Fruit fly (Drosophila melanogaster): ENCODE measurements around the gene CG11964.

The CG11964 gene

DNA sequence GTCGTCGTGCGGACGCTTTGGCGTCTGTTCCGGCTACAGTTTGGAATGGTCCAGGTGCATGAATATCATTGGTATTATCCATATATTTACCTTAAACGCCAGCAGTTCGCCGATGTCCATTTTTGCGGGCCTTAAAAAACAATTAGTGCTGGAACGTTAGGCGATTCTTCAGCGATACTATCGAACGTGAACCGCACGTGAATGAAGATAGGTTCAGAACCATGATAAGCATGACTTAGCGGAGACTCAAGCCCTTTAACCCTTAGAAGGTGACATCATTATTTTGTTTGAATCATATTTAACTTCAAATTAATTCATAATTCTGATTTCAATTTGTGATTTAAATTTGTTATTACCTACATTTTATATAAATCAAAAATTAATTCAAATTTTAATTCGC, at the start of gene CG11964 (continued):
- peak; percentile 76 for TF ChIP-seq CG17802 (tag; optimal IDR thresholded peaks at IDR 0.05)
- TF ChIP-seq exex (tag; optimal IDR thresholded peaks at IDR 0.05) = no peak
- peak; percentile 72 for TF ChIP-seq lilli (GFP tag; optimal IDR thresholded peaks at IDR 0.05)
- no peak for TF ChIP-seq danr (GFP tag; IDR thresholded peaks at IDR 0.05)
- peak; percentile 89 for TF ChIP-seq pita (GFP tag; optimal IDR thresholded peaks at IDR 0.05)
- TF ChIP-seq CG3847 (GFP tag; IDR thresholded peaks at IDR 0.05) = peak; percentile 79
- TF ChIP-seq amos (GFP tag; IDR thresholded peaks at IDR 0.05; ENCODE audit: partially characterized antibody) = peak; percentile 100
- TF ChIP-seq CG1233 (GFP tag; optimal IDR thresholded peaks at IDR 0.05) = no peak
- peak; percentile 68 for TF ChIP-seq CoRest (tag; optimal IDR thresholded peaks at IDR 0.05)
- TF ChIP-seq tup (GFP tag; optimal IDR thresholded peaks at IDR 0.05) = no peak

DNA sequence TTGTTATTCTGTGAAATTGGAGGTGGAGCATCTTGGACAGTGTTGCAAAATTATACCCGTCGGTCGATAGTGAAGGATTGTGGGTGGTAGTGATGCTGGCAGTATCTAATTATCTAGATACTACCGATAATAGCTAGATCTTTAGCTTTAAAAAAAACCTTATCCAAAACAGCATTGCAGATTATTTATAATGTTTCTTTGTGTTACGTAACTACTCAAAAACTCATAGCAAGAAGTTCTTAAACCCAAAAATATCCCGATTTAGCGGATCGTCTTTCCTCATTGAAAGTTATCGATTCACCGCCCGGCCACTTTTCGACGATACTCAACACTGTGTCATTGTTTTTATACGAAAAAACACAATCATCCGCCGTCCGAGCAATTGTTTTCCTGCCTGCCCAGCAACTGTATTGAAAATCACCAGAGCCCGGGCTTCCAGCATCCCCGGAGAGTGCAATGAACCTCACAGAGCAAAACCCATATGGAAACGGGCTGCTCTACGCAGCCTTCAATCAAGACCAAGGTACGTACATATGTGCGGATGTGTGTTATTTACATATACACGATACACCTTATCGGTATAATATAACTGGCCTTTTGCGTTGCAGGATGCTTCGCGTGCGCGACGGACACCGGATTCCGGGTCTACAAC, 48.2 kb upstream of the CG11964 start, which contains the start of gene CG11975:
Gene CG11975, plus strand, starts transcription at position 326 of the 652 bp plus-strand sequence.
- TF ChIP-seq CG12219 (GFP tag; optimal IDR thresholded peaks at IDR 0.05) (no peak), CG4707 (GFP tag; optimal IDR thresholded peaks at IDR 0.05) (no peak), tgo (GFP tag; IDR thresholded peaks at IDR 0.05) (peak; percentile 86), inv (GFP tag; IDR thresholded peaks at IDR 0.05; ENCODE audit: partially characterized antibody) (peak; percentile 63), CG9437 (GFP tag; optimal IDR thresholded peaks at IDR 0.05) (peak; percentile 31), CoRest (tag; optimal IDR thresholded peaks at IDR 0.05) (peak; percentile 74), nom (GFP tag; optimal IDR thresholded peaks at IDR 0.05) (no peak), scrt (GFP tag; optimal IDR thresholded peaks at IDR 0.05) (no peak), sim (GFP tag; IDR thresholded peaks at IDR 0.05) (no peak), CG9932 (GFP tag; IDR thresholded peaks at IDR 0.05) (peak; percentile 91), sna (GFP tag; IDR thresholded peaks at IDR 0.05; ENCODE audit: partially characterized antibody) (peak; percentile 60), bab2 (GFP tag; optimal IDR thresholded peaks at IDR 0.05) (peak; percentile 74), CG30403 (GFP tag; optimal IDR thresholded peaks at IDR 0.05) (peak; percentile 91), disco-r (GFP tag; optimal IDR thresholded peaks at IDR 0.05) (peak; percentile 72), C15 (GFP tag; IDR thresholded peaks at IDR 0.05) (0 out of 3 replicates have a peak, but pooled peaks have one; percentile 17), p53 (GFP tag; optimal IDR thresholded peaks at IDR 0.05) (peak; percentile 31), h (optimal IDR thresholded peaks at IDR 0.05) (no peak), pb (GFP tag; optimal IDR thresholded peaks at IDR 0.05) (peak; percentile 64), gsb (GFP tag; IDR thresholded peaks at IDR 0.05) (0 out of 2 replicates have a peak, but pooled peaks have one; percentile 12), hb (GFP tag; IDR thresholded peaks at IDR 0.05; ENCODE audit: partially characterized antibody) (0 out of 3 replicates have a peak, but pooled peaks have one; percentile 11), br (optimal IDR thresholded peaks at IDR 0.05) (no peak), CG9609 (GFP tag; optimal IDR thresholded peaks at IDR 0.05) (peak; percentile 79), Poxn (GFP tag; IDR thresholded peaks at IDR 0.05) (0 out of 2 replicates have a peak, but pooled peaks have one; percentile 21), Doc2 (GFP tag; IDR thresholded peaks at IDR 0.05) (no peak), CG10209 (GFP tag; optimal IDR thresholded peaks at IDR 0.05) (peak; percentile 47), CG3838 (GFP tag; optimal IDR thresholded peaks at IDR 0.05) (no peak), CG14014 (GFP tag; IDR thresholded peaks at IDR 0.05) (peak; percentile 57; the same call in 1 of the 2 replicates), CG4854 (GFP tag; optimal IDR thresholded peaks at IDR 0.05) (peak; percentile 71), aop (GFP tag; IDR thresholded peaks at IDR 0.05) (no peak), Ptx1 (GFP tag; IDR thresholded peaks at IDR 0.05) (peak; percentile 58), Antp (GFP tag; optimal IDR thresholded peaks at IDR 0.05) (peak; percentile 82), CG2199 (GFP tag; IDR thresholded peaks at IDR 0.05) (no peak), seq (GFP tag; IDR thresholded peaks at IDR 0.05) (no peak), CG17361 (GFP tag; IDR thresholded peaks at IDR 0.05) (peak; percentile 80), rib (GFP tag; IDR thresholded peaks at IDR 0.05) (no peak), CG4617 (GFP tag; optimal IDR thresholded peaks at IDR 0.05; ENCODE audit: borderline replicate concordance) (peak; percentile 92), CG18262 (tag; optimal IDR thresholded peaks at IDR 0.05) (peak; percentile 70), Dref (GFP tag; IDR thresholded peaks at IDR 0.05) (peak; percentile 67), Side (GFP tag; optimal IDR thresholded peaks at IDR 0.05) (peak; percentile 83), nerfin-2 (GFP tag; IDR thresholded peaks at IDR 0.05; ENCODE audit: partially characterized antibody) (no peak), pfk (GFP tag; optimal IDR thresholded peaks at IDR 0.05) (no peak)

All from whole organism, embryonic.